Fruit fly (Drosophila melanogaster) whole organism, embryonic: ENCODE results near the gene CG11986.
A peak's percentile ranks its signal among the peaks of the same experiment; 100 is the strongest.

ENCODE experiments used
- ATbp ChIP-seq: fragments of 200-800 bp; sonication (Bioruptor generic); optimal IDR thresholded peaks from 2 replicates; lab custom pipeline; 2017; ENCODE audit warnings: missing biosample characterization, mild to moderate bottlenecking, missing genetic modification characterization, missing genetic modification reagents
- Atf-2 ChIP-seq: fragments of 200-800 bp; sonication (Bioruptor generic); optimal IDR thresholded peaks from 2 replicates; lab custom pipeline; 2016; ENCODE audit warnings: missing biosample characterization, missing genetic modification characterization
- Atf3 ChIP-seq: fragments of 200-800 bp; sonication (Bioruptor generic); optimal IDR thresholded peaks from 3 replicates; lab custom pipeline; 2016; ENCODE audit warnings: missing biosample characterization, missing genetic modification characterization
- B-H1 ChIP-seq: fragments of 200-800 bp; sonication (Bioruptor generic); IDR thresholded peaks from 3 replicates; pipeline ENCODE4 v1.3.6; 2022; ENCODE audit warnings: missing biosample characterization, missing genetic modification characterization
- Blimp-1 ChIP-seq: fragments of 200-800 bp; sonication (Bioruptor generic); optimal IDR thresholded peaks from 3 replicates; lab custom pipeline; 2018; ENCODE audit warnings: missing biosample characterization, missing genetic modification characterization, mild to moderate bottlenecking, moderate library complexity, missing genetic modification reagents
- CG10147 ChIP-seq: fragments of 200-800 bp; sonication (Bioruptor generic); optimal IDR thresholded peaks from 2 replicates; lab custom pipeline; 2019; ENCODE audit warnings: missing biosample characterization, mild to moderate bottlenecking, missing genetic modification characterization, moderate library complexity
- CG10366 ChIP-seq: fragments of 200-800 bp; sonication (Bioruptor generic); IDR thresholded peaks from 2 replicates; pipeline ENCODE4 v1.3.6; 2022; ENCODE audit warnings: missing biosample characterization, missing genetic modification characterization
- CG10979 ChIP-seq: fragments of 200-800 bp; sonication (Bioruptor generic); optimal IDR thresholded peaks from 2 replicates; lab custom pipeline; 2018; ENCODE audit warnings: missing biosample characterization, mild to moderate bottlenecking, missing genetic modification characterization, moderate library complexity
- CG12391 ChIP-seq: fragments of 200-800 bp; sonication (Bioruptor generic); optimal IDR thresholded peaks from 3 replicates; lab custom pipeline; 2018; ENCODE audit warnings: missing biosample characterization, mild to moderate bottlenecking, missing genetic modification characterization, moderate library complexity
- CG14710 ChIP-seq: fragments of 200-800 bp; sonication (Bioruptor generic); optimal IDR thresholded peaks from 3 replicates; lab custom pipeline; 2019; ENCODE audit warnings: missing biosample characterization, mild to moderate bottlenecking, missing genetic modification characterization, moderate library complexity
- CG17568 ChIP-seq: fragments of 200-800 bp; sonication (Bioruptor generic); optimal IDR thresholded peaks from 2 replicates; lab custom pipeline; 2018; ENCODE audit warnings: missing biosample characterization, mild to moderate bottlenecking, missing genetic modification characterization, moderate library complexity
- CG2199 ChIP-seq: fragments of 200-800 bp; sonication (Bioruptor generic); IDR thresholded peaks from 3 replicates; pipeline ENCODE4 v1.3.6; 2022; ENCODE audit warnings: missing biosample characterization, missing genetic modification characterization
- CG2678 ChIP-seq: fragments of 200-800 bp; sonication (Bioruptor generic); optimal IDR thresholded peaks from 3 replicates; lab custom pipeline; 2019; ENCODE audit warnings: missing biosample characterization, mild to moderate bottlenecking, missing genetic modification characterization, moderate library complexity
- CG34376 ChIP-seq: fragments of 200-800 bp; sonication (Bioruptor generic); optimal IDR thresholded peaks from 2 replicates; lab custom pipeline; 2018; ENCODE audit warnings: missing biosample characterization, mild to moderate bottlenecking, missing genetic modification characterization
- CG4707 ChIP-seq: fragments of 200-800 bp; sonication (Bioruptor generic); optimal IDR thresholded peaks from 2 replicates; lab custom pipeline; 2018; ENCODE audit warnings: missing biosample characterization, mild to moderate bottlenecking, missing genetic modification characterization, moderate library complexity
- CG5245 ChIP-seq: fragments of 200-800 bp; sonication (Bioruptor generic); optimal IDR thresholded peaks from 3 replicates; lab custom pipeline; 2016; ENCODE audit warnings: missing biosample characterization, missing genetic modification characterization
- CG8478 ChIP-seq: fragments of >200 bp; optimal IDR thresholded peaks from 2 replicates; lab custom pipeline; 2018
- CG9215 ChIP-seq: fragments of 200-800 bp; sonication (Bioruptor generic); IDR thresholded peaks from 2 replicates; pipeline ENCODE4 v1.3.6; 2022; ENCODE audit warnings: missing biosample characterization, missing genetic modification characterization
- CG9437 ChIP-seq: fragments of 200-800 bp; sonication (Bioruptor generic); optimal IDR thresholded peaks from 2 replicates; lab custom pipeline; 2018; ENCODE audit warnings: missing biosample characterization, mild to moderate bottlenecking, missing genetic modification characterization
- CG9609 ChIP-seq: fragments of 200-800 bp; sonication (Bioruptor generic); optimal IDR thresholded peaks from 3 replicates; lab custom pipeline; 2016; ENCODE audit warnings: missing biosample characterization, missing genetic modification characterization
- D19A ChIP-seq: fragments of 200-800 bp; optimal IDR thresholded peaks from 3 replicates; lab custom pipeline; 2019; ENCODE audit warnings: missing biosample characterization, mild to moderate bottlenecking, missing genetic modification characterization, moderate library complexity
- Dek ChIP-seq: fragments of 200-800 bp; sonication (Bioruptor generic); optimal IDR thresholded peaks from 3 replicates; lab custom pipeline; 2019; ENCODE audit warnings: missing biosample characterization, mild to moderate bottlenecking, missing genetic modification characterization, moderate library complexity
- Doc3 ChIP-seq: fragments of 200-800 bp; sonication (Bioruptor generic); IDR thresholded peaks from 3 replicates; pipeline ENCODE4 v1.3.6; 2022; ENCODE audit warnings: missing biosample characterization, missing genetic modification characterization; ENCODE audit not compliant: partially characterized antibody
- Dp ChIP-seq: fragments of 200-800 bp; sonication (Bioruptor generic); optimal IDR thresholded peaks from 2 replicates; lab custom pipeline; 2018; ENCODE audit warnings: missing biosample characterization, mild to moderate bottlenecking, missing genetic modification characterization, moderate library complexity
- H2.0 ChIP-seq: fragments of 200-800 bp; sonication (Bioruptor generic); IDR thresholded peaks from 2 replicates; pipeline ENCODE4 v1.3.6; 2022; ENCODE audit warnings: missing biosample characterization, missing genetic modification characterization
- Hand ChIP-seq: fragments of 200-800 bp; sonication (Bioruptor generic); optimal IDR thresholded peaks from 2 replicates; lab custom pipeline; 2017; ENCODE audit warnings: mild to moderate bottlenecking, missing biosample characterization, missing genetic modification reagents, missing genetic modification characterization
- Hr51 ChIP-seq, 2 experiments: fragments of 200-800 bp; sonication (Bioruptor generic); optimal IDR thresholded peaks; 2 replicates in 1 of 2; 3 replicates in 1 of 2; lab custom pipeline; 2016 to 2018; ENCODE audit warnings: missing biosample characterization in 2 of 2, missing genetic modification characterization in 2 of 2, mild to moderate bottlenecking in 1 of 2, moderate library complexity in 1 of 2
- Hsf ChIP-seq: fragments of 200-800 bp; sonication (Bioruptor generic); optimal IDR thresholded peaks from 3 replicates; lab custom pipeline; 2016; ENCODE audit warnings: missing biosample characterization, missing genetic modification characterization
- MESR4 ChIP-seq: fragments of 200-800 bp; sonication (Bioruptor generic); optimal IDR thresholded peaks from 2 replicates; lab custom pipeline; 2018; ENCODE audit warnings: missing biosample characterization, mild to moderate bottlenecking, missing genetic modification characterization, moderate library complexity
- NfI ChIP-seq: fragments of 200-800 bp; sonication (Bioruptor generic); optimal IDR thresholded peaks from 3 replicates; lab custom pipeline; 2018; ENCODE audit warnings: missing biosample characterization, mild to moderate bottlenecking, missing genetic modification characterization, moderate library complexity
- Oaz ChIP-seq: fragments of 200-800 bp; sonication (Bioruptor generic); IDR thresholded peaks from 2 replicates; pipeline ENCODE4 v1.3.6; 2022; ENCODE audit warnings: missing biosample characterization, missing genetic modification characterization
- Sry-β ChIP-seq: fragments of 200-800 bp; sonication (Bioruptor generic); optimal IDR thresholded peaks from 2 replicates; lab custom pipeline; 2018; ENCODE audit warnings: missing biosample characterization, mild to moderate bottlenecking, missing genetic modification characterization, moderate library complexity
- Taf1 ChIP-seq: fragments of 200-800 bp; sonication (Bioruptor generic); IDR thresholded peaks from 2 replicates; pipeline ENCODE4 v1.3.6; 2022; ENCODE audit warnings: missing biosample characterization, missing genetic modification characterization
- ara ChIP-seq: fragments of 200-800 bp; sonication (Bioruptor generic); IDR thresholded peaks from 2 replicates; pipeline ENCODE4 v1.3.6; 2022; ENCODE audit warnings: missing biosample characterization, missing genetic modification characterization
- btn ChIP-seq: fragments of 200-800 bp; sonication (Bioruptor generic); optimal IDR thresholded peaks from 2 replicates; lab custom pipeline; 2016; ENCODE audit warnings: missing biosample characterization, missing genetic modification characterization
- dati ChIP-seq: fragments of 200-800 bp; sonication (Bioruptor generic); IDR thresholded peaks from 2 replicates; pipeline ENCODE4 v1.3.6; 2022; ENCODE audit warnings: missing biosample characterization, missing genetic modification characterization
- gcm2 ChIP-seq: fragments of 200-800 bp; sonication (Bioruptor generic); optimal IDR thresholded peaks from 2 replicates; lab custom pipeline; 2016; ENCODE audit warnings: missing biosample characterization, missing genetic modification characterization
- gt ChIP-seq: fragments of 200-800 bp; sonication (Bioruptor generic); IDR thresholded peaks from 2 replicates; pipeline ENCODE4 v1.3.6; 2022; ENCODE audit warnings: missing biosample characterization, missing genetic modification characterization
- h ChIP-seq: fragments of >200 bp; optimal IDR thresholded peaks from 2 replicates; lab custom pipeline; 2017
- insv ChIP-seq, 2 experiments: fragments of 200-800 bp; sonication (Bioruptor generic); optimal IDR thresholded peaks; 3 replicates each; lab custom pipeline; 2016 to 2018; ENCODE audit warnings: missing biosample characterization in 2 of 2, missing genetic modification characterization in 2 of 2
- nom ChIP-seq: fragments of 200-800 bp; sonication (Bioruptor generic); optimal IDR thresholded peaks from 2 replicates; lab custom pipeline; 2017; ENCODE audit warnings: missing biosample characterization, missing genetic modification characterization, mild to moderate bottlenecking, moderate library complexity, missing genetic modification reagents
- onecut ChIP-seq: fragments of 200-800 bp; sonication (Bioruptor generic); IDR thresholded peaks from 2 replicates; pipeline ENCODE4 v1.3.6; 2022; ENCODE audit warnings: missing biosample characterization, missing genetic modification characterization
- prd ChIP-seq, 3 experiments: fragments of >200 bp in 2 of 3; fragments of 200-800 bp in 1 of 3; sonication (Bioruptor generic) in 1 of 3; optimal IDR thresholded peaks in 2 of 3; IDR thresholded peaks in 1 of 3; 2 replicates in 2 of 3; 3 replicates in 1 of 3; pipeline versions ENCODE4 v1.3.6 to Lab custom; 2017 to 2022; ENCODE audit warnings: missing biosample characterization in 1 of 3, missing genetic modification characterization in 1 of 3
- psq ChIP-seq: fragments of 200-800 bp; sonication (Bioruptor generic); optimal IDR thresholded peaks from 2 replicates; lab custom pipeline; 2017; ENCODE audit warnings: missing biosample characterization, missing genetic modification characterization
- tna ChIP-seq: fragments of 200-800 bp; sonication (Bioruptor generic); IDR thresholded peaks from 2 replicates; pipeline ENCODE4 v1.3.6; 2022; ENCODE audit warnings: missing biosample characterization, missing genetic modification characterization; ENCODE audit not compliant: partially characterized antibody
- wor ChIP-seq: fragments of 200-800 bp; sonication (Bioruptor generic); IDR thresholded peaks from 2 replicates; pipeline ENCODE4 v1.3.6; 2022; ENCODE audit warnings: missing biosample characterization, missing genetic modification characterization
- yki ChIP-seq: fragments of >200 bp; optimal IDR thresholded peaks from 3 replicates; lab custom pipeline; 2018

CG11986 gene

dm6 chr3R:8978768-8979167 is 36.5 kb upstream of the CG11986 start (continued):
- no peak for TF ChIP-seq Hand (GFP tag; lab: Kevin White, UChicago)
- TF ChIP-seq B-H1 = peak; percentile 24; the same call in 1 of the 3 replicates
- TF ChIP-seq Dek (tag; lab: Kevin White, UChicago) = no peak
- no peak for TF ChIP-seq MESR4
- peak; percentile 49; the same call in 1 of the 2 replicates for TF ChIP-seq CG10366 (GFP tag; lab: Robert Waterston, UW)
- TF ChIP-seq CG4707 (GFP tag; lab: Kevin White, UChicago) = peak; percentile 8
- no peak for TF ChIP-seq NfI (GFP tag; lab: Kevin White, UChicago)
- TF ChIP-seq CG10979 (tag; lab: Kevin White, UChicago) = peak; percentile 67
- TF ChIP-seq insv (GFP tag; optimal IDR thresholded peaks at IDR 0.05; lab: Kevin White, UChicago) = no peak
- no peak for TF ChIP-seq yki (lab: Kevin White, UChicago)
- 0 out of 2 replicates have a peak, but pooled peaks have one; percentile 12 for TF ChIP-seq onecut (GFP tag; lab: Robert Waterston, UW)
- no peak for TF ChIP-seq Dp (GFP tag; lab: Kevin White, UChicago)
- TF ChIP-seq tna (GFP tag; lab: Robert Waterston, UW) = no peak
- no peak for TF ChIP-seq gcm2 (GFP tag; lab: Kevin White, UChicago)
- TF ChIP-seq ATbp (GFP tag; lab: Kevin White, UChicago) = peak; percentile 55
- TF ChIP-seq CG5245 (GFP tag; lab: Kevin White, UChicago) = peak; percentile 11
- TF ChIP-seq Doc3 (GFP tag; lab: Robert Waterston, UW) = no peak
- no peak for TF ChIP-seq h (lab: Kevin White, UChicago)
- TF ChIP-seq wor (GFP tag; lab: Robert Waterston, UW) = peak; percentile 46
- TF ChIP-seq CG9437 (GFP tag; lab: Kevin White, UChicago) = peak; percentile 14
- TF ChIP-seq, all 482 proteins: peak for 110

- TF ChIP-seq Sry-β (GFP tag; lab: Kevin White, UChicago) (no peak), CG34376 (GFP tag; lab: Kevin White, UChicago) (no peak), Taf1 (GFP tag; lab: Robert Waterston, UW) (no peak), CG9609 (no peak), prd (optimal IDR thresholded peaks at IDR 0.05; lab: Kevin White, UChicago) (no peak), prd (GFP tag; IDR thresholded peaks at IDR 0.05; lab: Robert Waterston, UW) (no peak), D19A (peak; percentile 25), Atf3 (GFP tag; lab: Kevin White, UChicago) (no peak), Hand (GFP tag; lab: Kevin White, UChicago) (no peak), CG2199 (peak; percentile 82; the same call in 2 of the 3 replicates), ara (GFP tag; lab: Robert Waterston, UW) (no peak), Atf-2 (GFP tag; lab: Kevin White, UChicago) (peak; percentile 14), gt (GFP tag; lab: Robert Waterston, UW) (no peak), CG8478 (lab: Kevin White, UChicago) (no peak), CG17568 (GFP tag; lab: Kevin White, UChicago) (peak; percentile 2), btn (GFP tag; lab: Kevin White, UChicago) (no peak), CG12391 (peak; percentile 3), Hsf (no peak), CG9215 (GFP tag; lab: Robert Waterston, UW) (no peak), Blimp-1 (GFP tag; lab: Kevin White, UChicago) (no peak), psq (GFP tag; lab: Kevin White, UChicago) (no peak), dati (no peak), H2.0 (GFP tag; lab: Robert Waterston, UW) (no peak), CG9437 (GFP tag; lab: Kevin White, UChicago) (no peak), CG10147 (GFP tag; lab: Kevin White, UChicago) (no peak), CG14710 (peak; percentile 7), nom (GFP tag; lab: Kevin White, UChicago) (peak; percentile 86), CG2678 (tag; lab: Kevin White, UChicago) (peak; percentile 8), Hr51 (GFP tag; optimal IDR thresholded peaks at IDR 0.05; lab: Kevin White, UChicago) (peak in 1 of 2 experiments; percentile 10), Oaz (GFP tag; lab: Robert Waterston, UW) (no peak)
These were observed 35.1 kb upstream of the CG11986 start for dm6 chr3R:8979850-8980775.
